6 worm cellular contexts compared by ENCODE assay signal in genomic region chrX:8479050-8479449, ce11.
TF ChIP-seq lines count a peak whose summit lies in the region.

No protein-coding gene starts in this region.

TF ChIP-seq in whole organism, L1 larva, 84 proteins besides CTCF, POLR2A, EP300 and RAD21:
- TF ChIP-seq dsc-1 (tag; optimal IDR thresholded peaks at IDR 0.05; lab: Kevin White, UChicago) (peak; percentile 32), snpc-4 (tag; optimal IDR thresholded peaks at IDR 0.05; lab: Kevin White, UChicago) (no peak), fkh-8 (tag; optimal IDR thresholded peaks at IDR 0.05; lab: Kevin White, UChicago) (peak; percentile 1), unc-86 (tag; optimal IDR thresholded peaks at IDR 0.05; lab: Kevin White, UChicago) (peak; percentile 21), nhr-90 (tag; optimal IDR thresholded peaks at IDR 0.05; lab: Kevin White, UChicago; ENCODE audit: poor library complexity) (no peak), ceh-82 (tag; optimal IDR thresholded peaks at IDR 0.05; lab: Kevin White, UChicago) (peak in 1 of 3 experiments; percentile 11), fkh-10 (GFP tag; optimal IDR thresholded peaks at IDR 0.05; lab: Kevin White, UChicago) (peak; percentile 2), lin-15B (tag; optimal IDR thresholded peaks at IDR 0.05; lab: Kevin White, UChicago) (no peak), lin-14 (GFP tag; optimal IDR thresholded peaks at IDR 0.05; lab: Kevin White, UChicago) (peak; percentile 67), nhr-47 (tag; optimal IDR thresholded peaks at IDR 0.05; lab: Kevin White, UChicago) (no peak), nhr-71 (tag; optimal IDR thresholded peaks at IDR 0.05; lab: Kevin White, UChicago) (peak; percentile 35)
TF ChIP-seq in whole organism, L1 larva: peak in this region for 7.

TF ChIP-seq in whole organism, L2 larva, 48 proteins besides CTCF, POLR2A, EP300 and RAD21:
- TF ChIP-seq egl-27 (tag; optimal IDR thresholded peaks at IDR 0.05; lab: Kevin White, UChicago) (peak; percentile 16), crh-2 (tag; optimal IDR thresholded peaks at IDR 0.05; lab: Kevin White, UChicago) (no peak), F13H6.1 (tag; optimal IDR thresholded peaks at IDR 0.05; lab: Kevin White, UChicago) (peak; percentile 6), mdl-1 (tag; optimal IDR thresholded peaks at IDR 0.05; lab: Kevin White, UChicago) (peak in 1 of 2 experiments; percentile 25), sma-9 (GFP tag; optimal IDR thresholded peaks at IDR 0.05; lab: Kevin White, UChicago) (peak; percentile 34), sma-9 (tag; optimal IDR thresholded peaks at IDR 0.05; lab: Kevin White, UChicago) (no peak), zag-1 (tag; optimal IDR thresholded peaks at IDR 0.05; lab: Kevin White, UChicago) (peak; percentile 23)

TF ChIP-seq in whole organism, L3 larva, 47 proteins besides CTCF, POLR2A, EP300 and RAD21:
- TF ChIP-seq fkh-10 (GFP tag; optimal IDR thresholded peaks at IDR 0.05; lab: Kevin White, UChicago): peak; percentile 25
- peak; percentile 41 for TF ChIP-seq nfya-1 (tag; optimal IDR thresholded peaks at IDR 0.05; lab: Kevin White, UChicago; ENCODE audit: insufficient read depth)
- TF ChIP-seq tbx-2 (tag; optimal IDR thresholded peaks at IDR 0.05; lab: Kevin White, UChicago): peak; percentile 6
- no peak for TF ChIP-seq nhr-25 (tag; optimal IDR thresholded peaks at IDR 0.05; lab: Kevin White, UChicago)

TF ChIP-seq in whole organism, L4 larva, 104 proteins besides CTCF, POLR2A, EP300 and RAD21:
- TF ChIP-seq ceh-20 (GFP tag; IDR thresholded peaks at IDR 0.05; lab: Robert Waterston, UW): no peak
- no peak for TF ChIP-seq ztf-7 (tag; optimal IDR thresholded peaks at IDR 0.05; lab: Kevin White, UChicago)
- peak in 1 of 2 experiments; percentile 53 for TF ChIP-seq hif-1 (tag; optimal IDR thresholded peaks at IDR 0.05; lab: Kevin White, UChicago)
- peak; percentile 12 for TF ChIP-seq rbr-2 (tag; optimal IDR thresholded peaks at IDR 0.05; lab: Kevin White, UChicago)
- TF ChIP-seq D1046.2 (GFP tag; IDR thresholded peaks at IDR 0.05; lab: Robert Waterston, UW): no peak
- 0 out of 2 replicates have a peak, but pooled peaks have one; percentile 29 for TF ChIP-seq hmg-1.1 (GFP tag; IDR thresholded peaks at IDR 0.05; lab: Robert Waterston, UW)
- peak; percentile 18 for TF ChIP-seq hlh-11 (tag; optimal IDR thresholded peaks at IDR 0.05; lab: Kevin White, UChicago)
- no peak for TF ChIP-seq daf-16 (GFP tag; optimal IDR thresholded peaks at IDR 0.05; lab: Kevin White, UChicago)
- no peak for TF ChIP-seq daf-16 (tag; optimal IDR thresholded peaks at IDR 0.05; lab: Kevin White, UChicago)
- TF ChIP-seq unc-62 (GFP tag; optimal IDR thresholded peaks at IDR 0.05 in 1 of 2; lab: Kevin White, UChicago): peak in 1 of 2 experiments; percentile 49
- TF ChIP-seq unc-62 (tag; optimal IDR thresholded peaks at IDR 0.05; lab: Kevin White, UChicago): no peak
- peak; percentile 4 for TF ChIP-seq F37D6.2 (tag; optimal IDR thresholded peaks at IDR 0.05; lab: Kevin White, UChicago)
TF ChIP-seq in whole organism, L4 larva: peak in this region for 6.

TF ChIP-seq in whole organism, late embryonic, 69 proteins besides CTCF, POLR2A, EP300 and RAD21:
- no peak for TF ChIP-seq rnt-1 (tag; optimal IDR thresholded peaks at IDR 0.05; lab: Kevin White, UChicago)
- TF ChIP-seq unc-42 (tag; optimal IDR thresholded peaks at IDR 0.05; lab: Kevin White, UChicago): peak; percentile 10

TF ChIP-seq in whole organism, young adult, 124 proteins besides CTCF, POLR2A, EP300 and RAD21:
- TF ChIP-seq K12H6.12 (tag; optimal IDR thresholded peaks at IDR 0.05; lab: Kevin White, UChicago) (peak; percentile 2), unc-62 (GFP tag; optimal IDR thresholded peaks at IDR 0.05; lab: Kevin White, UChicago) (no peak), madf-3 (GFP tag; IDR thresholded peaks at IDR 0.05; lab: Robert Waterston, UW) (peak; percentile 66; the same call in 1 of the 2 replicates)
